Fruit fly (Drosophila melanogaster) whole organism, embryonic: Measurements from ENCODE around the gene CG12017.

Experiments used
- Antp ChIP-seq: fragments of 200-800 bp; sonication (Bioruptor generic); optimal IDR thresholded peaks from 3 replicates; lab custom pipeline; 2016; ENCODE audit warnings: missing biosample characterization, missing genetic modification characterization
- Blimp-1 ChIP-seq: fragments of 200-800 bp; sonication (Bioruptor generic); optimal IDR thresholded peaks from 3 replicates; lab custom pipeline; 2018; ENCODE audit warnings: missing biosample characterization, missing genetic modification characterization, mild to moderate bottlenecking, moderate library complexity, missing genetic modification reagents
- Bteb2 ChIP-seq: fragments of 200-800 bp; sonication (Bioruptor generic); optimal IDR thresholded peaks from 2 replicates; lab custom pipeline; 2016; ENCODE audit warnings: missing biosample characterization, missing genetic modification characterization
- CG10543 ChIP-seq: fragments of 200-800 bp; sonication (Bioruptor generic); optimal IDR thresholded peaks from 3 replicates; lab custom pipeline; 2017; ENCODE audit warnings: missing biosample characterization, mild to moderate bottlenecking, missing genetic modification characterization, moderate library complexity
- CG10959 ChIP-seq: fragments of 200-800 bp; sonication (Bioruptor generic); IDR thresholded peaks from 2 replicates; pipeline ENCODE4 v1.3.6; 2022; ENCODE audit warnings: missing biosample characterization, missing genetic modification characterization
- CG11504 ChIP-seq: fragments of 200-800 bp; sonication (Bioruptor generic); optimal IDR thresholded peaks from 3 replicates; lab custom pipeline; 2019; ENCODE audit warnings: missing biosample characterization, mild to moderate bottlenecking, missing genetic modification characterization, moderate library complexity
- CG18262 ChIP-seq: fragments of 200-800 bp; optimal IDR thresholded peaks from 3 replicates; lab custom pipeline; 2019; ENCODE audit warnings: missing biosample characterization, mild to moderate bottlenecking, missing genetic modification characterization, moderate library complexity
- CG2129 ChIP-seq: fragments of 200-800 bp; sonication (Bioruptor generic); IDR thresholded peaks from 2 replicates; pipeline ENCODE4 v1.3.6; 2022; ENCODE audit warnings: missing biosample characterization, missing genetic modification characterization; ENCODE audit not compliant: partially characterized antibody
- CG31441 ChIP-seq: fragments of 200-800 bp; sonication (Bioruptor generic); IDR thresholded peaks from 2 replicates; pipeline ENCODE4 v1.3.6; 2022; ENCODE audit warnings: missing biosample characterization, missing genetic modification characterization
- CG5180 ChIP-seq: fragments of 200-800 bp; sonication (Bioruptor generic); optimal IDR thresholded peaks from 3 replicates; lab custom pipeline; 2017; ENCODE audit warnings: missing biosample characterization, missing genetic modification characterization, mild to moderate bottlenecking, moderate library complexity, missing genetic modification reagents
- CG8281 ChIP-seq: fragments of 200-800 bp; sonication (Bioruptor generic); optimal IDR thresholded peaks from 2 replicates; lab custom pipeline; 2018; ENCODE audit warnings: missing biosample characterization, mild to moderate bottlenecking, missing genetic modification characterization, moderate library complexity
- CG8924 ChIP-seq: fragments of 200-800 bp; optimal IDR thresholded peaks from 3 replicates; lab custom pipeline; 2019; ENCODE audit warnings: missing biosample characterization, mild to moderate bottlenecking, missing genetic modification characterization, moderate library complexity
- CoRest ChIP-seq: fragments of 200-800 bp; sonication (Bioruptor generic); optimal IDR thresholded peaks from 3 replicates; lab custom pipeline; 2018; ENCODE audit warnings: missing biosample characterization, mild to moderate bottlenecking, missing genetic modification characterization, moderate library complexity
- Deaf1 ChIP-seq: fragments of 200-800 bp; optimal IDR thresholded peaks from 3 replicates; lab custom pipeline; 2019; ENCODE audit warnings: missing biosample characterization, mild to moderate bottlenecking, missing genetic modification characterization, moderate library complexity
- Dip2 ChIP-seq: fragments of 200-800 bp; sonication (Bioruptor generic); IDR thresholded peaks from 2 replicates; pipeline ENCODE4 v1.3.6; 2022; ENCODE audit warnings: missing biosample characterization, missing genetic modification characterization
- Dll ChIP-seq: fragments of 200-800 bp; sonication (Bioruptor generic); IDR thresholded peaks from 4 replicates; pipeline ENCODE4 v1.3.6; 2022; ENCODE audit warnings: missing biosample characterization, missing genetic modification characterization; ENCODE audit not compliant: partially characterized antibody
- ERR ChIP-seq: fragments of 200-800 bp; sonication (Bioruptor generic); optimal IDR thresholded peaks from 2 replicates; lab custom pipeline; 2016; ENCODE audit warnings: missing biosample characterization, missing genetic modification characterization
- Eip74EF ChIP-seq, 2 experiments: fragments of 200-800 bp in 1 of 2; fragments of >200 bp in 1 of 2; sonication (Bioruptor generic) in 1 of 2; optimal IDR thresholded peaks; 2 replicates each; lab custom pipeline; 2017 to 2019; ENCODE audit warnings: missing biosample characterization in 2 of 2, missing genetic modification characterization in 2 of 2, mild to moderate bottlenecking in 1 of 2, moderate library complexity in 1 of 2
- Elba2 ChIP-seq: fragments of 200-800 bp; sonication (Bioruptor generic); optimal IDR thresholded peaks from 3 replicates; lab custom pipeline; 2016; ENCODE audit warnings: missing biosample characterization, missing genetic modification characterization
- H2.0 ChIP-seq: fragments of 200-800 bp; sonication (Bioruptor generic); IDR thresholded peaks from 2 replicates; pipeline ENCODE4 v1.3.6; 2022; ENCODE audit warnings: missing biosample characterization, missing genetic modification characterization
- Hmx ChIP-seq: fragments of 200-800 bp; sonication (Bioruptor generic); optimal IDR thresholded peaks from 2 replicates; lab custom pipeline; 2016; ENCODE audit warnings: missing biosample characterization, missing genetic modification characterization
- Lim3 ChIP-seq: fragments of 200-800 bp; sonication (Bioruptor generic); IDR thresholded peaks from 2 replicates; pipeline ENCODE4 v1.3.6; 2022; ENCODE audit warnings: missing biosample characterization, missing genetic modification characterization
- Six4 ChIP-seq: fragments of 200-800 bp; sonication (Bioruptor generic); optimal IDR thresholded peaks from 2 replicates; lab custom pipeline; 2016; ENCODE audit warnings: missing biosample characterization, missing genetic modification characterization
- Tbp ChIP-seq: fragments of >200 bp; optimal IDR thresholded peaks from 2 replicates; lab custom pipeline; 2018; ENCODE audit warnings: missing biosample characterization, missing genetic modification characterization
- abd-A ChIP-seq: fragments of 200-800 bp; sonication (Bioruptor generic); optimal IDR thresholded peaks from 3 replicates; lab custom pipeline; 2019; ENCODE audit warnings: missing biosample characterization, mild to moderate bottlenecking, missing genetic modification characterization, moderate library complexity
- cas ChIP-seq: fragments of 200-800 bp; sonication (Bioruptor generic); IDR thresholded peaks from 2 replicates; pipeline ENCODE4 v1.3.6; 2022; ENCODE audit warnings: missing biosample characterization, missing genetic modification characterization
- caup ChIP-seq: fragments of 200-800 bp; sonication (Bioruptor generic); optimal IDR thresholded peaks from 3 replicates; lab custom pipeline; 2017; ENCODE audit warnings: missing biosample characterization, mild to moderate bottlenecking, missing genetic modification characterization, moderate library complexity; ENCODE audit not compliant: severe bottlenecking
- chinmo ChIP-seq: fragments of 200-800 bp; sonication (Bioruptor generic); IDR thresholded peaks from 4 replicates; pipeline ENCODE4 v1.3.6; 2022; ENCODE audit warnings: missing biosample characterization, missing genetic modification characterization; ENCODE audit not compliant: partially characterized antibody
- dmrt99B ChIP-seq: fragments of 200-800 bp; sonication (Bioruptor generic); optimal IDR thresholded peaks from 2 replicates; lab custom pipeline; 2018; ENCODE audit warnings: missing biosample characterization, mild to moderate bottlenecking, missing genetic modification characterization, moderate library complexity
- en ChIP-seq: fragments of 200-800 bp; sonication (Bioruptor generic); optimal IDR thresholded peaks from 2 replicates; lab custom pipeline; 2016; ENCODE audit warnings: missing biosample characterization, missing genetic modification characterization
- gem ChIP-seq: fragments of 200-800 bp; sonication (Bioruptor generic); optimal IDR thresholded peaks from 2 replicates; lab custom pipeline; 2019; ENCODE audit warnings: missing biosample characterization, mild to moderate bottlenecking, missing genetic modification characterization, moderate library complexity
- h ChIP-seq: fragments of >200 bp; optimal IDR thresholded peaks from 2 replicates; lab custom pipeline; 2017
- lab ChIP-seq: fragments of 200-800 bp; sonication (Bioruptor generic); optimal IDR thresholded peaks from 3 replicates; lab custom pipeline; 2017; ENCODE audit warnings: missing biosample characterization, missing genetic modification characterization, mild to moderate bottlenecking, moderate library complexity, missing genetic modification reagents
- lbe ChIP-seq: fragments of 200-800 bp; sonication (Bioruptor generic); optimal IDR thresholded peaks from 2 replicates; lab custom pipeline; 2016; ENCODE audit warnings: missing biosample characterization, mild to moderate bottlenecking, missing genetic modification characterization
- lilli ChIP-seq: fragments of 200-800 bp; sonication (Bioruptor generic); optimal IDR thresholded peaks from 3 replicates; lab custom pipeline; 2016; ENCODE audit warnings: missing biosample characterization, missing genetic modification characterization
- nmo ChIP-seq: fragments of 200-800 bp; sonication (Bioruptor generic); optimal IDR thresholded peaks from 2 replicates; lab custom pipeline; 2018; ENCODE audit warnings: missing biosample characterization, mild to moderate bottlenecking, missing genetic modification characterization, moderate library complexity
- oc ChIP-seq: fragments of 200-800 bp; sonication (Bioruptor generic); optimal IDR thresholded peaks from 2 replicates; lab custom pipeline; 2018; ENCODE audit warnings: missing biosample characterization, mild to moderate bottlenecking, missing genetic modification characterization, moderate library complexity
- peb ChIP-seq: fragments of 200-800 bp; sonication (Bioruptor generic); IDR thresholded peaks from 2 replicates; pipeline ENCODE4 v1.3.6; 2022; ENCODE audit warnings: missing biosample characterization, missing genetic modification characterization
- sd ChIP-seq: fragments of 200-800 bp; sonication (Bioruptor generic); optimal IDR thresholded peaks from 3 replicates; lab custom pipeline; 2018; ENCODE audit warnings: missing biosample characterization, mild to moderate bottlenecking, missing genetic modification characterization, moderate library complexity
- sima ChIP-seq: fragments of 200-800 bp; sonication (Bioruptor generic); optimal IDR thresholded peaks from 2 replicates; lab custom pipeline; 2016; ENCODE audit warnings: missing biosample characterization, missing genetic modification characterization
- so ChIP-seq: fragments of 200-800 bp; sonication (Bioruptor generic); IDR thresholded peaks from 3 replicates; pipeline ENCODE4 v1.3.6; 2022; ENCODE audit warnings: missing biosample characterization, missing genetic modification characterization
- trh ChIP-seq: fragments of 200-800 bp; sonication (Bioruptor generic); optimal IDR thresholded peaks from 2 replicates; lab custom pipeline; 2016; ENCODE audit warnings: missing biosample characterization, missing genetic modification characterization
- twi ChIP-seq: fragments of 200-800 bp; optimal IDR thresholded peaks from 2 replicates; lab custom pipeline; 2019; ENCODE audit warnings: missing biosample characterization, mild to moderate bottlenecking, missing genetic modification characterization, moderate library complexity
- unpg ChIP-seq: fragments of 200-800 bp; sonication (Bioruptor generic); optimal IDR thresholded peaks from 3 replicates; lab custom pipeline; 2018; ENCODE audit warnings: missing biosample characterization, mild to moderate bottlenecking, missing genetic modification characterization, moderate library complexity
- vvl ChIP-seq: fragments of 200-800 bp; sonication (Bioruptor generic); IDR thresholded peaks from 2 replicates; pipeline ENCODE4 v1.3.6; 2022; ENCODE audit warnings: missing biosample characterization, missing genetic modification characterization

Gene CG12017

dm6 chr3L:3259703-3260102, 20.3 kb upstream of the CG12017 start (continued):
- TF ChIP-seq Six4 (GFP tag; lab: Kevin White, UChicago) (no peak), CG10543 (GFP tag; lab: Kevin White, UChicago) (no peak), peb (no peak), Lim3 (GFP tag; lab: Robert Waterston, UW) (no peak), Dll (GFP tag; lab: Robert Waterston, UW) (no peak), nmo (GFP tag; lab: Kevin White, UChicago) (peak; percentile 5), Elba2 (no peak), lbe (peak; percentile 49), unpg (peak; percentile 7), Hmx (GFP tag; lab: Kevin White, UChicago) (no peak), CG11504 (tag; lab: Kevin White, UChicago) (peak; percentile 12), Deaf1 (tag; lab: Kevin White, UChicago) (no peak), sima (GFP tag; lab: Kevin White, UChicago) (no peak), CG2129 (GFP tag; lab: Robert Waterston, UW) (no peak), CoRest (tag; lab: Kevin White, UChicago) (no peak), dmrt99B (tag; lab: Kevin White, UChicago) (peak; percentile 1), CG18262 (tag; lab: Kevin White, UChicago) (peak; percentile 1), twi (tag; lab: Kevin White, UChicago) (no peak), Blimp-1 (GFP tag; lab: Kevin White, UChicago) (peak; percentile 27), lab (GFP tag; lab: Kevin White, UChicago) (no peak), h (lab: Kevin White, UChicago) (no peak), gem (tag; lab: Kevin White, UChicago) (peak; percentile 24), CG10959 (GFP tag; lab: Robert Waterston, UW) (no peak), CG8281 (tag; lab: Kevin White, UChicago) (no peak), CG31441 (GFP tag; lab: Robert Waterston, UW) (0 out of 2 replicates have a peak, but pooled peaks have one; percentile 16), Dip2 (GFP tag; lab: Robert Waterston, UW) (no peak)

DNA sequence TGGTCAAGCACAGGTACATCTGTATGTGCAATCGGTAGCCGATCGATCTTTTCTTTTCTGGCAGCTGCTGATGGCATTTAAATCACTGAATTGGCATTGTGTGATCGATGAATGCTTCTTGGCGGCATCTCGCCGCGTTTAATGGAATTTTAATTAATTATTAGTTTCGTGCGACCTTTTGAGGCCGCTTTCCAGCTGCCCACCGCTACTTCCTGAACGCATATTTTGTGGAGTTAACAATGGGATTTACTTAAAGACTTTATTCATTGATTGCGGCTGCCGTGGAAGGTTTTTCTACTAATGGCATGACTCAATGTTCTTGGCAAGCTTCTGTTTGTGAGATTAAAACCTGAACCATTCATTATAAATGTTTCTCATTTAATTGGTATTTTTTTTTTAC, 18.4 kb upstream of the CG12017 start:
- TF ChIP-seq caup (GFP tag; lab: Kevin White, UChicago) (no peak), Tbp (GFP tag; lab: Kevin White, UChicago) (no peak), sd (tag; lab: Kevin White, UChicago) (peak; percentile 46), ERR (GFP tag; lab: Kevin White, UChicago) (no peak), vvl (GFP tag; lab: Robert Waterston, UW) (0 out of 2 replicates have a peak, but pooled peaks have one; percentile 26), chinmo (GFP tag; lab: Robert Waterston, UW) (0 out of 4 replicates have a peak, but pooled peaks have one; percentile 54), en (GFP tag; lab: Kevin White, UChicago) (no peak), oc (tag; lab: Kevin White, UChicago) (peak; percentile 1), Bteb2 (no peak), trh (GFP tag; lab: Kevin White, UChicago) (no peak), H2.0 (no peak), cas (GFP tag; lab: Robert Waterston, UW) (no peak), CG5180 (GFP tag; lab: Kevin White, UChicago) (no peak), Antp (GFP tag; lab: Kevin White, UChicago) (no peak), abd-A (peak; percentile 3), Eip74EF (GFP tag; optimal IDR thresholded peaks at IDR 0.05; lab: Kevin White, UChicago) (peak in 1 of 2 experiments; percentile 66), CG8924 (tag; lab: Kevin White, UChicago) (no peak), lilli (no peak), so (GFP tag; lab: Robert Waterston, UW) (no peak)
